Fruit fly (Drosophila melanogaster) whole organism: ENCODE results near the gene Obp83a.

ENCODE experiments used
- CG8478 ChIP-seq: fragments of >200 bp; optimal IDR thresholded peaks from 2 replicates; lab custom pipeline; 2018; ENCODE audit warnings: inconsistent platforms
- Dll ChIP-seq: fragments of >200 bp; optimal IDR thresholded peaks from 2 replicates; lab custom pipeline; 2017
- EcR ChIP-seq, 2 experiments: fragments of >200 bp; optimal IDR thresholded peaks; 2 replicates each; lab custom pipeline; 2017; ENCODE audit warnings: missing biosample characterization in 2 of 2, missing genetic modification characterization in 2 of 2, missing genetic modification reagents in 2 of 2
- pan ChIP-seq: fragments of >200 bp; optimal IDR thresholded peaks from 2 replicates; lab custom pipeline; 2017
- psq ChIP-seq: fragments of >200 bp; optimal IDR thresholded peaks from 2 replicates; lab custom pipeline; 2017
- usp ChIP-seq: fragments of >200 bp; optimal IDR thresholded peaks from 2 replicates; lab custom pipeline; 2017; ENCODE audit warnings: missing biosample characterization, missing genetic modification characterization, mixed read lengths

The Obp83a gene

DNA sequence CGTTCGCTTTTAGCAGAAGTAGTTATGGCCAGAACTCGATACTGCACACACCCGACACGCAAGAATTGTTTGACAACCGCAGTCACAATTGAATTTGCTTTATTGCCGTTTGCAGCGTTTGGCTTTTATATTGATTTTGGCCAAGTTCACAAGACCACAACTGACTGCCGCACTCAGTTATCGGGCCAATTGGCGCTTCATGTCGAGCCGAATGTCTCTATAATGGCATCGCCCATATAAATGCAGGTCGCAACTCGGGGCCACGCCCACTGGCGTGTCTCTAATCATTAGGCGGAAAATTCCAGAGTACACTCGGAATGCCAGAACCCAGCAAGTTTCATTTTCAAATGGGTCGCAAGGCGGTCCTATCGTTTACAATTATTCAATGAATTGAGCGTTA, at the start of gene Obp83a:
Gene Obp83a, minus strand, starts transcription at position 101 of the 400 bp plus-strand sequence.
- TF ChIP-seq Dll (lab: Kevin White, UChicago) (no peak), pan (lab: Kevin White, UChicago) (no peak), EcR (GFP tag; optimal IDR thresholded peaks at IDR 0.05; lab: Kevin White, UChicago) (no peak), usp (no peak), psq (lab: Kevin White, UChicago) (no peak), CG8478 (lab: Kevin White, UChicago) (no peak)

DNA sequence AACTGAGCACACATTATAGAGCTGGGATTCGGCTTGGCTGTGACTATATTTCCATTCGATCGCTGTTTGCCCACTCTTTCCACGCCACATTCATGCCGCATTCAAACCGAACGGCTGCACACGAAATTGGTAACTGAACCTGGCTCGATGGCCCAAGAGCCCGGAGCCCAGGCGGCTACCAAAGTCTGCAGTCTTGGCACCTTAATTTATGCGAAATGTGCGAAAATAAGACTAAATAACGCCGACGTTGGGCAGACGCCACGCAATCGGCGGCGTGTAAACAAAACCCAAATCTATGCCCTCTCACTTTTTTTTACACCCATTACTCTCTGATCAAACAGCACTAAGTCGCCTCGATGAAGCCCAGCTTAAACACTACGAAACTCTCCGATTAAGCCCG, 36.8 kb upstream of the Obp83a start, which contains the start of gene CG10280:
Gene CG10280, minus strand, starts transcription at position 101 of the 400 bp plus-strand sequence.
- TF ChIP-seq CG8478 (lab: Kevin White, UChicago) (no peak), psq (lab: Kevin White, UChicago) (no peak), usp (no peak), pan (lab: Kevin White, UChicago) (no peak), EcR (GFP tag; optimal IDR thresholded peaks at IDR 0.05; lab: Kevin White, UChicago) (no peak), Dll (lab: Kevin White, UChicago) (no peak)

DNA sequence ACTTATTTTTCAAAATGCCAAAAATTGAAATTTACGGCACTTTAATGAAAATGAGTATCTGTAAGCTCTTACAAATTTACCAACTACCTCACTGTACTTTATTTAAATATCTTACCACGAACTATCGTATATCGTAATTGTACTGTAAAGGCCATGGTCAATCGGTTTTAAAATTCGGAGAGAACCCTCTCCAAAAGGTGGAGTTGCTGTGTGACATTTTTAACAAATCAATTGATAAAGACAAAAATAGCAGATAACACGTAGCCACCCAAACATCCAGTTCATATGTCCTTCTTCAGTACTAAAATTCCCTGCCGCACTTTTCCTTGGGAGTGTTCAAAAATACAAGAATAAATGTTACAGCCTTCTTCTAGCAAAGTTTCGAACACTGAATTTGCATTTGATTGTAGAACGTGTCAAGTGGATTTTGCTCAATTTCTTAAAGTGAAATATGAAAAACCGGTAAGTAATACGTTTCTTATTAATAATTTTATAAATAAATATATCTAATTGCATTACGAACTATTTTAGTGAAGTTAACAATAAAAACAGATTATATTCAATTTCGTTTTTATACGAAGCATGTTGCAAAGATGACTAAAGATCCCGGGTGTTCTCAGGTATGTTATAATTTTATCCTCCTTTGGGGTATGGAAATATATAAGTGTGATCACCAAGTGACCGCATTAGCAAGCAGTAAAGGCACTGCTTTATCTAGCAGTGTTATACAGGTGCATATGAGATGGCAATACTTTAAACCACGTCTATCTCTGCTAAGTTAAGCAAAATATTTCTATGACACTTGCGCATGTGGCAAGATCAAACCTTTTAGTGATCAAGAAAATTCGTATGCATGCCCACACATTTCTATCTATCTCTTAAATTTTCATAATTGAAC, 34.7 kb upstream of the Obp83a start:
- TF ChIP-seq usp (no peak), Dll (lab: Kevin White, UChicago) (no peak), CG8478 (lab: Kevin White, UChicago) (no peak), psq (lab: Kevin White, UChicago) (no peak), pan (lab: Kevin White, UChicago) (no peak), EcR (GFP tag; optimal IDR thresholded peaks at IDR 0.05; lab: Kevin White, UChicago) (no peak)

DNA sequence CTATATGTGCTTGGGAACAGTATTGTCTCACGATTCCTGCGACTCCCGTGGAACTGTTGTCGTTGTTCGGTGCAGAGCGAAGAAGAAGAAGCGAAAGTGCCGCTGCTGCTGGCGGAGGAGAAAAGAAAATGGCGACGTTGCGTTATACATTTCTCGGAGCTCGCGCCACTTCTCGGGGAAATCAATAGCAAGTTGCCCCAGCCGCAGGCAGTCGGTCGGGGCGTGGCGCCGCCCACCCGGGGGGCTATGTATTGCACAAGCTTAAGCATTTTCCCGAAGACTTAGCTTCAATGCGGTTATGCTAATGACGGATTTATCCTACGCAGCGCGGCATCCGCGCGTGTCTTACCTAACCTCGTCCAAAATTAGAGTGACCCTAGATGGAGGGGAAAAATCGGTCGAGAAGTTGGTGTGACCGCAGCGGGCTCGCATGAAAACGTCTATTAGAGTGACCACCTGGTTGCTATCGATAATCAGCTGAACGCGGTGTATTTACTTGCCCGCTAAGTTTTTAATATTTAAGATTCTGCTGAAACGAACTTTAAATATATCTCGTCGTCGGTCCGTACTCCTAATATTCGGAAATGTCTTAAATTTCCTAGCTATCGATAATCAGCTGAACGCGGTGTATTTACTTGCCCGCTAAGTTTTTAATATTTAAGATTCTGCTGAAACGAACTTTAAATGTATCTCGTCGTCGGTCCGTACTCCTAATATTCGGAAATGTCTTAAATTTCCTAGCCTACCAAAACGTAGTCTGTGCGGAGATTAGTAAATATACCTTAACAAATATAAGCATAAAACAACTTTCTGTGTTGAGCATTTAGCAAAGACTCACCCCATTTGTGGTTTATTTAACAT, 33.4 kb upstream of the Obp83a start, which contains the start of gene Rm62:
Gene Rm62, minus strand, starts transcription at position 378 of the 861 bp plus-strand sequence.
- TF ChIP-seq psq (lab: Kevin White, UChicago) (no peak), pan (lab: Kevin White, UChicago) (no peak), CG8478 (lab: Kevin White, UChicago) (no peak), usp (no peak), Dll (lab: Kevin White, UChicago) (no peak), EcR (GFP tag; optimal IDR thresholded peaks at IDR 0.05; lab: Kevin White, UChicago) (no peak)

DNA sequence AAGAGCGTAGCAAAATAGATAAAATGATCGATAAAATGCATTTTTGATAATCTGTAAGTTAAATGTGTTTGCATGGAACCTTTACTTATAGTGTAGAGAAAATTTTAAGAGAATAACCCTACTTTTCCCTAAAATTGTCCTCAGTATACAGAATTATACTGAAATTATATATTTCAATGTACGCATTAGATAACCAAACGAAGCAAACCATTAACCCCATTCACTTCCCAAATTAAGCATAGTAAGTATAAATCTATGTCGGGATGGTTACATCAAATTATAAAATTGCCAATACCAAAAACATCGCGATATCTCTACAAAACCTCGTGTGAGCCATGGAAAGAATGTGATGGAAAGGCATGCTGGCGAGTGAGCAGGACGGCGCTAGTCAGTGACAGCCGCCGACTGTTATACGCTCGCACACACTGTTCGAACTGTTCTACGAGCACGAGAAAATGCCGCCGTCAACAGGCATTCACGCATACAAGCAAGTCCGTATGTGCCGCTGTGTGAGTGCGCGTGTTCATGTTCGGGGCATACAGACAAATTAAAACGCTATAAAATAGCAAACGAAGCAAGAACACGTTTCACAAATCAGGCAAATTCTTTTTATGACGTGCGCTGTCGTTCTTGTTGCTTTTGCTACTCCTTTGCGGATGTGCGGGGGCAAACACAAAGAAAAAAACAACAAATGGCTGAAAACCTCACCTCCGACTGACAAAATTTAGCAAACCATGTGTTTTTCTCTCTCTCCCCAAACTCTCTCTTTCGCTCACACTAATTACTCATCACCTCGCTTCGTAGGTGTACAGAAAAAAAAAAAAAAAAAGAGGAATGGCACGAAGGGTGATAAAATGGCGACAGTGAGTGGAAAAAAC, 32.3 kb upstream of the Obp83a start:
- no peak for TF ChIP-seq CG8478 (lab: Kevin White, UChicago)
- TF ChIP-seq psq (lab: Kevin White, UChicago) = no peak
- TF ChIP-seq usp = no peak
- TF ChIP-seq pan (lab: Kevin White, UChicago) = no peak

DNA sequence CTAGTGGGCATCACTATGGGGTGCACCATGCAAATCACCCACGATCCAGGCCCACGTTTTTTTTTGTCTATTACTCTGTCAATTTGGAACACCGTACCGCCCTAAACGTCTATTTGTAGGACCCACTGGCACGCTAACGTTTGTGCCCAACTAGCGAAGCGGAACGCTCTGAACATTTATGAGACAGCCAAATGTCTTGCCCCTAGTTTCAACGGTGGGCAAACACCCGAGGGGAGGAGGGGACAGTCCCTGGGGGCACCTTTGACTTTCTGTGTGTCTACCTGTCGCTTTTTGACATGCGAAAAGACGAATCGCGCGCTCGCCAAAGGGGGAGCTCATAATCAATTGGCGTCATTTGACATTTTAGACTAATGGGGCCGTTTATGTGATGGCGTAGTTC, 31.6 kb upstream of the Obp83a start:
- no peak for TF ChIP-seq CG8478 (lab: Kevin White, UChicago)
- TF ChIP-seq Dll (lab: Kevin White, UChicago) = no peak

DNA sequence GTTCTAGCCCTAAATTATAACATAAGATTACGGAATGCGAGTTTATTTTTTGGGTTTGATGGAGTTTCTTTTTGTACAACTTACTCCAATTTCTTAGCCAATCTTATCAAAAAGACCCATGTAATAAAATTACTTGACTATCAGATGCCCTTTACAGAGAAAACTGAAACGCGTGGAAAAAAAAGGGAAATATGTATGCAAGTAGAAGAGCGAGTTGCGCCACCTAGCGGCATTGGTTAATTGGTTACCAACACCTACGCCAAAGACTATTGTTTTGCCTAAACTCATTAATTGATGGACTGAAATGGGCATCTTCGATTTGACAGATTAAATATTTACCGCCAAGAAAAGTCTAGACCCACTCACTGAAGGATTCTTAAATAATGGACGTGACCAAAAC, 23.8 kb upstream of the Obp83a start:
- TF ChIP-seq Dll (lab: Kevin White, UChicago) (no peak), usp (no peak), psq (lab: Kevin White, UChicago) (no peak)

DNA sequence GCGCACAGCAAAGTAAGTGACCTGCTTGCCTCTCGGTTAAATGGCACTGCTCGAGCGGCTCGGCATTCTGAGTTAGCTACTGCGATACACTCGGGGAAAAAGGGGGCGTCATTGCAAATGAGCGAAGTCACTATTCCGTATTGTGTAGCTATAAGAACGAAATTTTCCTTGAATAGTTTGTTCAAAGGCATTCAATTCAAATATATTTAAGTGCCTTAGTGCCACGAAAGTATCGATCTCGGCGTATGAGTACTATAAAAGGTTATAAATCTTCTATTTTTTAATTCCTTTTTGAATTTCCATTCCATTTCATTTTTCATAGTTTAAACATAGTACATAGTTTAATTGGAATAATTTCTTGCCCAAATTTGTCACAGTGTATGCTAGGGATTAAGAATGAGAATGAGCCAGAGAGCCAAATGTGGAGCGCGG, 23.2 kb upstream of the Obp83a start:
- TF ChIP-seq EcR (GFP tag; optimal IDR thresholded peaks at IDR 0.05; lab: Kevin White, UChicago) (no peak), Dll (lab: Kevin White, UChicago) (no peak), CG8478 (lab: Kevin White, UChicago) (no peak), usp (no peak), pan (lab: Kevin White, UChicago) (no peak), psq (lab: Kevin White, UChicago) (no peak)

DNA sequence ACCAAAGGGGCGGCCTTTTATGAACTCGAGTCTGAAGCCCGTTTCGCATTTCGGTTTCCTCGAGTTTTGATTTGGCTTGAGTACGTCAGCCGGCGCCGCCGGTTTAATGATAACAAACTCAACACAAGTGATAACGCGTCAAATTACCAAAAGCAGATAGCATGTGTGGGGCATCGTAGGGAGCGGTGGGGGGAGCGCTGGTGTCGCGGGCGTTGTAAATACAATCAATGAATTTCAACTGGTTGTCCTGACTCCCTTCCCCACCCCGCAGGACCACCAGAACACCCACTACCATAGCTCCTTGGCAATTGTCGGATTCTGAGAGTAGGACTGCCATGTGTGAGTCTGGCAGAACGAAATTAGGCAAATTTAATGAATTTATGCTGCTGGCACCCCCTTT, 22.8 kb upstream of the Obp83a start:
- TF ChIP-seq pan (lab: Kevin White, UChicago) (no peak), psq (lab: Kevin White, UChicago) (no peak), Dll (lab: Kevin White, UChicago) (no peak), EcR (GFP tag; optimal IDR thresholded peaks at IDR 0.05; lab: Kevin White, UChicago) (no peak), CG8478 (lab: Kevin White, UChicago) (no peak), usp (no peak)

DNA sequence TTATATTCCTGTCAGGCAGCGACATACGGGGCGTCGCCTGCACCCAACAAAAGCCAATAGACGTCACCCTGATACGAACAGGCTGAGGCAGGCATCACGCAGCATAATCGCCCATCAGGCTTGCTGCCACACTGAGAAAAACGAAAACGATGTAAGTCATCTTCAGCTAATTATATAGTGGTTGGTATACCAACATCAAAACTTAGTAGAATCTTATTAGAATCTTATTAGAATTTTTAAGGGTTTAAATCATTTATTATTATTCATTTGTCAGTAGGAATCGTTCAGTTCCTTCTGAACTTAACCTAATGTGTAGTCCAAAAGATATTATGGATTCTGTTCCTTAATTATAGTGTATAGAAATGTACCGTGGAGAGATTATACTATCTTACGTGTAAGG, 20.3 kb upstream of the Obp83a start:
- TF ChIP-seq CG8478 (lab: Kevin White, UChicago) (no peak), psq (lab: Kevin White, UChicago) (no peak), EcR (GFP tag; optimal IDR thresholded peaks at IDR 0.05; lab: Kevin White, UChicago) (no peak), Dll (lab: Kevin White, UChicago) (no peak), usp (no peak), pan (lab: Kevin White, UChicago) (no peak)

DNA sequence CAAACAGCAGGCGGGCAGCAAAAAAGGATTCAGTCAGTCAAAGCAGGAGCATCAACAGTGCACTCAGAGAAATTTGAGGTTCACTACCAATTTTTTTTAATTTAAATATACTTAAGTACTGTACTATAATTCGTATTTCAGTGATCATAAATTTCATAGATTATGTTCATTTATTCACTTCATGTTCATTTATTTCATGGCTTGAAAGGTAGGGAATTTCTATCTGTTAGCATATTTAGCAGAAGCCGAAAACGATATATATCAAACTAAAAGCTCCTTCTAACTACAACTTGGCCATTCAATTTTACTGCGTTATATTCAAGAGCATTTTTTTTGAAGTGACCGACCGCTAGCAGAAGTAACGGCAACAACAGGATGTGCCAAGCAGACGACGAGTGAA, 18.8 kb upstream of the Obp83a start:
- TF ChIP-seq EcR (GFP tag; optimal IDR thresholded peaks at IDR 0.05; lab: Kevin White, UChicago) (no peak), usp (no peak), pan (lab: Kevin White, UChicago) (no peak), psq (lab: Kevin White, UChicago) (no peak), Dll (lab: Kevin White, UChicago) (no peak), CG8478 (lab: Kevin White, UChicago) (no peak)
